Worm (Caenorhabditis elegans) whole organism, L4 larva: ENCODE data around the gene csa-1.

Experiments
- F37D6.2 ChIP-seq: sonication (generic microtip); optimal IDR thresholded peaks from 2 replicates; lab custom pipeline; 2016; ENCODE audit warnings: mild to moderate bottlenecking, missing genetic modification characterization, missing compliant biosample characterization
- aly-2 ChIP-seq: sonication (generic microtip); optimal IDR thresholded peaks from 2 replicates; lab custom pipeline; 2018; ENCODE audit warnings: missing biosample characterization, missing genetic modification characterization
- ama-1 ChIP-seq: fragments of 150-350 bp; optimal IDR thresholded peaks from 2 replicates; lab custom pipeline; 2014; ENCODE audit warnings: inconsistent platforms, mixed read lengths
- egl-27 ChIP-seq: sonication (generic microtip); optimal IDR thresholded peaks from 3 replicates; lab custom pipeline; 2017; ENCODE audit warnings: missing biosample characterization, missing genetic modification reagents, missing genetic modification characterization
- lin-13 ChIP-seq: fragments of 150-350 bp; optimal IDR thresholded peaks from 2 replicates; lab custom pipeline; 2014; ENCODE audit warnings: missing biosample characterization, missing genetic modification reagents, missing genetic modification characterization
- nhr-76 ChIP-seq: fragments of 150-350 bp; optimal IDR thresholded peaks from 2 replicates; lab custom pipeline; 2014; ENCODE audit warnings: missing biosample characterization, missing genetic modification characterization
- unc-62 ChIP-seq, 3 experiments: fragments of 150-350 bp in 1 of 3; sonication (generic microtip); optimal IDR thresholded peaks in 2 of 3; peaks in 1 of 3; 1 replicate in 1 of 3; 2 replicates in 2 of 3; lab custom pipeline; 2014 to 2017; ENCODE audit warnings: missing biosample characterization in 3 of 3, missing genetic modification characterization in 3 of 3, missing genetic modification reagents in 3 of 3, missing genotype in 1 of 3

DNA sequence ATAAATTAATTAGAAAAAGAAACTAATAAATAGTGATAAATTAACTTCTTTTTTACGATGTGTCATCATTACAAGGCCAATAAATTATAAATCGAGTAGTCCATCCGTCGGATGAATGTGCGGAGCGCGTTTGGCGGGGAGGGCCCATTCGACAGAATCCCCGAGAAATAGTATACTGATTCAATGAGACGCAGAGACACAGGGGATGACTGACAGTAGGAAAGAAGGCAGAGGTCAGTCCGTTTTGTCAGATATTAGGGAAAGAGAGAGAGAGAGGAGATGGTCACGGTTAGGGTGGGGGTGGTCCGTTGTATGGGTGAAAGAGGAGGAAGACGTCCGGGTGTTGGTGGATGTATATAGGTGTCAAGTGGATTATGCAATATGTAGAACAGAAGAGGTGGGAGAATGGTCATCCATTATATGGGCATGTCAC is 10.9 kb downstream of the csa-1 start:
- no peak for TF ChIP-seq F37D6.2 (tag; lab: Kevin White, UChicago)
- no peak for TF ChIP-seq aly-2 (tag; lab: Kevin White, UChicago)
- TF ChIP-seq unc-62 (GFP tag; optimal IDR thresholded peaks at IDR 0.05 in 1 of 2; lab: Kevin White, UChicago): peak in 1 of 2 experiments; percentile 79
- no peak for TF ChIP-seq unc-62 (tag; optimal IDR thresholded peaks at IDR 0.05; lab: Kevin White, UChicago)
- TF ChIP-seq nhr-76 (tag; lab: Kevin White, UChicago): no peak
- no peak for TF ChIP-seq ama-1 (lab: Kevin White, UChicago)
- no peak for TF ChIP-seq egl-27
- no peak for TF ChIP-seq lin-13 (GFP tag; lab: Kevin White, UChicago)
